Fruit fly (Drosophila melanogaster): ENCODE measurements around the gene hop.

hop gene

dm6 chrX:11384023-11384444 is 16.1 kb upstream of the hop start (continued):
- TF ChIP-seq CG16779 (tag; optimal IDR thresholded peaks at IDR 0.05) (no peak), CG8119 (GFP tag; IDR thresholded peaks at IDR 0.05) (peak; percentile 36; the same call in 2 of the 3 replicates), fkh (GFP tag; optimal IDR thresholded peaks at IDR 0.05) (peak; percentile 12), achi (GFP tag; optimal IDR thresholded peaks at IDR 0.05) (peak; percentile 24), CG4318 (GFP tag; optimal IDR thresholded peaks at IDR 0.05) (peak; percentile 33), CG11762 (GFP tag; optimal IDR thresholded peaks at IDR 0.05; ENCODE audit: insufficient read depth) (no peak), ss (GFP tag; optimal IDR thresholded peaks at IDR 0.05) (peak; percentile 2 to 50), CG6792 (GFP tag; optimal IDR thresholded peaks at IDR 0.05) (peak; percentile 20), salr (GFP tag; optimal IDR thresholded peaks at IDR 0.05) (no peak), CG3032 (tag; optimal IDR thresholded peaks at IDR 0.05) (peak; percentile 39), OdsH (GFP tag; optimal IDR thresholded peaks at IDR 0.05) (peak; percentile 60), dsx (GFP tag; optimal IDR thresholded peaks at IDR 0.05; ENCODE audit: poor library complexity, severe bottlenecking) (peak; percentile 18), fd85E (GFP tag; optimal IDR thresholded peaks at IDR 0.05) (no peak), CG34406 (GFP tag; optimal IDR thresholded peaks at IDR 0.05) (peak; percentile 3), CG15336 (GFP tag; IDR thresholded peaks at IDR 0.05) (peak; percentile 64), CG9139 (GFP tag; optimal IDR thresholded peaks at IDR 0.05) (no peak), CG8319 (GFP tag; optimal IDR thresholded peaks at IDR 0.05) (no peak), svp (GFP tag) (peak; percentile 36), CG32006 (GFP tag; optimal IDR thresholded peaks at IDR 0.05) (peak; percentile 37), CG1621 (tag; optimal IDR thresholded peaks at IDR 0.05) (no peak), CG10669 (GFP tag; optimal IDR thresholded peaks at IDR 0.05) (peak; percentile 44), spab (GFP tag; optimal IDR thresholded peaks at IDR 0.05) (peak; percentile 18)

dm6 chrX:11383530-11383929 is 15.6 kb upstream of the hop start:
- TF ChIP-seq CG9139 (GFP tag; optimal IDR thresholded peaks at IDR 0.05) (no peak), CG6808 (GFP tag; optimal IDR thresholded peaks at IDR 0.05) (no peak), Sox15 (GFP tag; optimal IDR thresholded peaks at IDR 0.05) (no peak), Met (GFP tag; optimal IDR thresholded peaks at IDR 0.05) (no peak), CG1621 (tag; optimal IDR thresholded peaks at IDR 0.05) (no peak), Blimp-1 (GFP tag; optimal IDR thresholded peaks at IDR 0.05) (no peak), CG10669 (GFP tag; optimal IDR thresholded peaks at IDR 0.05) (peak; percentile 24), svp (GFP tag) (peak; percentile 59), vri (GFP tag; optimal IDR thresholded peaks at IDR 0.05) (no peak), cyc (GFP tag; optimal IDR thresholded peaks at IDR 0.05) (no peak), CG3919 (GFP tag; optimal IDR thresholded peaks at IDR 0.05) (no peak), ss (GFP tag; optimal IDR thresholded peaks at IDR 0.05) (no peak), CG10631 (GFP tag; optimal IDR thresholded peaks at IDR 0.05) (peak; percentile 5), CG8319 (GFP tag; optimal IDR thresholded peaks at IDR 0.05) (no peak), CG34406 (GFP tag; optimal IDR thresholded peaks at IDR 0.05) (no peak), dsx (GFP tag; optimal IDR thresholded peaks at IDR 0.05; ENCODE audit: poor library complexity, severe bottlenecking) (no peak), acj6 (GFP tag; optimal IDR thresholded peaks at IDR 0.05) (peak; percentile 5), Ets96B (tag; optimal IDR thresholded peaks at IDR 0.05) (peak; percentile 10)

dm6 chrX:11382588-11382987 is 14.7 kb upstream of the hop start:
- TF ChIP-seq CG15336 (GFP tag; IDR thresholded peaks at IDR 0.05) (no peak), achi (GFP tag; optimal IDR thresholded peaks at IDR 0.05) (no peak)

- TF ChIP-seq Eip93F (GFP tag; optimal IDR thresholded peaks at IDR 0.05) = no peak
- TF ChIP-seq pdm3 (GFP tag; optimal IDR thresholded peaks at IDR 0.05) = no peak
- TF ChIP-seq topi (GFP tag; optimal IDR thresholded peaks at IDR 0.05) = no peak
- no peak for TF ChIP-seq Blimp-1 (GFP tag; optimal IDR thresholded peaks at IDR 0.05)
- no peak for TF ChIP-seq CG6163 (GFP tag; IDR thresholded peaks at IDR 0.05)
- TF ChIP-seq salr (GFP tag; optimal IDR thresholded peaks at IDR 0.05) = no peak
- no peak for TF ChIP-seq dac (GFP tag; optimal IDR thresholded peaks at IDR 0.05)
- no peak for TF ChIP-seq lz (GFP tag; optimal IDR thresholded peaks at IDR 0.05)
- TF ChIP-seq Lpt (GFP tag; optimal IDR thresholded peaks at IDR 0.05) = no peak
- TF ChIP-seq CG10669 (GFP tag; optimal IDR thresholded peaks at IDR 0.05) = no peak
- no peak for TF ChIP-seq CG3032 (tag; optimal IDR thresholded peaks at IDR 0.05)
- TF ChIP-seq OdsH (GFP tag; optimal IDR thresholded peaks at IDR 0.05) = no peak
These were observed 11.8 kb upstream of the hop start for dm6 chrX:11379747-11380146.

Data from whole organism, prepupa.